Worm (Caenorhabditis elegans) whole organism, L4/young adult: ENCODE measurements around the gene nhr-176.

Experiments used
- W03F9.2 ChIP-seq: fragments of 150-350 bp; optimal IDR thresholded peaks from 2 replicates; lab custom pipeline; 2014; ENCODE audit warnings: missing biosample characterization, missing genetic modification characterization
- dao-5 ChIP-seq: sonication (generic microtip); optimal IDR thresholded peaks from 2 replicates; lab custom pipeline; 2016; ENCODE audit warnings: missing genotype, missing genetic modification characterization, moderate library complexity, missing compliant biosample characterization
- him-1 ChIP-seq: sonication (generic microtip); optimal IDR thresholded peaks from 2 replicates; lab custom pipeline; 2016; ENCODE audit warnings: missing genotype, missing genetic modification reagents, missing genetic modification characterization, missing compliant biosample characterization

The nhr-176 gene

DNA sequence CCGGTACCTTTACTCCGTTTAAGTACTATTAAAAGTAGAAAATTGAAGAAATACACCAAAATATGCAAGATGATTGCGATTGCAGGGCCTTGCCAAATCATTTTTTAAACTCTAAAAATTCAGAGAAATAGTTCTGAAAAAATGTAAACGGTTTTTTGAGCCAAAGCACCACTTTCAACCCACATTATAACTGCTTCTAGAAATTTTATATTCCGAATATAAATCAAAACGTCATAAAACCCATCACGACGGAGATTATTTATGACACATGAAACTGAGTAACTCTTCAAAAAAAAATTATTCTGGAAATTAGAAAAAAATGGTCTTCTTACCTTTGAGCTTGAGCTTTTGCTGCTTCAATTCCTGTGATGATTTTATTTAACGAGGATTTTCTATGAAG, 43.1 kb downstream of the nhr-176 start, which contains the start of gene srxa-16:
Gene srxa-16, minus strand, starts transcription at position 101 of the 400 bp plus-strand sequence.
- TF ChIP-seq W03F9.2 (tag; lab: Kevin White, UChicago) (no peak), him-1 (tag; lab: Kevin White, UChicago) (no peak), dao-5 (tag; lab: Kevin White, UChicago) (no peak)

DNA sequence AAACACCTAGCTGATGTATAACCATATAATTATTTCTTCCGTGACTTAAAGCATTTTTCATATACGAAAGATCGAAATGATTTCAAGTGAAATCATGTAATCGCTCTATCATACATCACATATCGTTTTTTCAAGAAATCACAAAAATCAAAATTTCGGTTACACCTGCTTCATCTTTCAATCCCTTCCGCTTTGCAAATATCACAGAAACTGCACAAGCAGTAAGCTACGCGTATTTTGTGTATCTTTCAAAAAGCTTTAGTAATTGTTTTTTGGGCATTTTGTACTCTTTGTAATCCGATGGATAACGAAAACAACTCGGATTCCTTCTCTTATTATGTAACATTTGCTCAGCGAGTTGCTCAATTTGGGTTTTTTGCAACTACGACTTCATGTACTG, 44.3 kb downstream of the nhr-176 start, which contains the start of gene str-25:
Gene str-25, plus strand, starts transcription at position 301 of the 400 bp plus-strand sequence.
- TF ChIP-seq dao-5 (tag; lab: Kevin White, UChicago) (no peak), W03F9.2 (tag; lab: Kevin White, UChicago) (no peak), him-1 (tag; lab: Kevin White, UChicago) (no peak)

DNA sequence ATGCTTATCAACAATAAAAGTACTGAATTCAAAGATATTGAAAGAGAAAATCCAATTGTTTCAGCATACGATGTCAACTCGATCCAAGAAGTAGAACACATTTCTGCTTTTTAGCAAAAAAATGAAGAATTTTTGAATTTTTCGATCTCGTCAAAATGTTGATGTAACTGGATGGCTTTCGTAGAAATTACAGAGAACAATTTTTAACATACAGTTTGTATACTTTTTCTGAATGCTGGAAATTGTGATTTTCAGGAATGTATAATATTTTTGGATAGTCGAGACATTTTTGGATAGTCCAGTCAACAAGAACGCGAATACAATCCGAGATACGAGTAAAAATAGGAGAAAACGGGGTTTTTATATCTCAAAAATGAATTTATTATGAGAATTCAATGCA, 47.5 kb downstream of the nhr-176 start, which contains the start of gene str-103:
Gene str-103, minus strand, starts transcription at position 101 of the 400 bp plus-strand sequence.
- TF ChIP-seq dao-5 (tag; lab: Kevin White, UChicago) = no peak
- TF ChIP-seq W03F9.2 (tag; lab: Kevin White, UChicago) = no peak
- no peak for TF ChIP-seq him-1 (tag; lab: Kevin White, UChicago)

DNA sequence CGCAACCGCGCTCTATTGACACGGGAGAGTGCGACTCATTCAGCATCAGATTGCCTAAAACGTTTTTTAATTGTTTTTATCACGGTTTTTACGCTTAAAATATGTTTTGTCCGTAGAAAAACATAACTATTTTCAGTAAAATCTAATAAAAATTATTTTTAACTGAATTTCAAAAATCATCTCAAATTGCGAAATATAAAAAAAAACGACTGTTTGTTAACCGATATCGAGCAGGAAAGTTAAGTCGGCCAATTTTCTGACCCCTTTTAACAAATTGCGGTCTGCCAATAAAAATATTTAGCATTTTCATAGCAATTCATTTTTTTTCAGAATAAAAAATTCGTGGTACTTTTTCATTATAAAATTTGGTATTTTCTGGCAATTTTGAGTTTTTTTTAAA, 49.4 kb downstream of the nhr-176 start:
- no peak for TF ChIP-seq dao-5 (tag; lab: Kevin White, UChicago)
- no peak for TF ChIP-seq him-1 (tag; lab: Kevin White, UChicago)
- TF ChIP-seq W03F9.2 (tag; lab: Kevin White, UChicago) = no peak

DNA sequence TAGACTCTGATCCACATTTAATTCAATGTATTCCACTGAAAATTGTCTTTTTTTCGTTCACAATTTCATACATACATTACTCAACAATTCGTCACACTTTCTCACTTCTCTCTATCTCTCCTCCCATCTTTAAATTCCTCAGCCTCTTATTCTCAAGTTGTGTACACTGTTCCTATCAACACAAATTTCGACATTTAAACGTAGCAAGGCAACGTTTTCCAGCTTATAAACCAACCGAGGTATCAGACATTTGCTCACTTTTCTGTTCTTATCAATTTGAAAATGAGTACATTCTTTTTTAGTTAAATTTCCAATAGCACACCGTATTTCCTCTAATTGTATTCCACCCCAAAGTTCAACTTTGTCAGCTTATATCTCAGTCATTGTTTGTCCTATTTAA, 49.8 kb downstream of the nhr-176 start, which contains the start of gene skr-3:
Gene skr-3, plus strand, starts transcription at position 163 of the 400 bp plus-strand sequence.
- no peak for TF ChIP-seq dao-5 (tag; lab: Kevin White, UChicago)
- no peak for TF ChIP-seq him-1 (tag; lab: Kevin White, UChicago)
- TF ChIP-seq W03F9.2 (tag; lab: Kevin White, UChicago) = no peak

DNA sequence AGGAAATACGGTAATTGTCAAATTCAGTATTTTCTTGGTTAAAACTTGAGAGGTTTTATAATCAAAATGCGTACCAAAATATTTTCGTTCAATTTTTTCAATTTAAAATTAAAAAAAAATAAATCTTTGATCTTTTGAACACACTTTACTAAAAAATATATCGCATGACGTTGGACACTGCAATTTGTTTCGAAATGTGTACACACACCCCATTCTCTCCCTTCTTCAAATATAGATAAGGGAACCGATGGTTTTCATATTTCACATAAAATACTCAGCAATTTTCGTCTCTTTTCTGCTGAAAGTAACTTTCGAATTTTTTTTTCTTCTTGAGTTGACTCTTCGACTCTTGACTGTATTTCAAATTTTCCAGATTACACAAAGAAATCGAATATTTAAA, 50.3 kb downstream of the nhr-176 start:
- TF ChIP-seq him-1 (tag; lab: Kevin White, UChicago) = no peak
- no peak for TF ChIP-seq W03F9.2 (tag; lab: Kevin White, UChicago)
- TF ChIP-seq dao-5 (tag; lab: Kevin White, UChicago) = no peak
